Fruit fly (Drosophila melanogaster) whole organism, adult: ENCODE data around the gene CG7857.

Experiments used
- CG11617 ChIP-seq: fragments of 200-800 bp; sonication (Bioruptor generic); optimal IDR thresholded peaks from 2 replicates; lab custom pipeline; 2017; ENCODE audit warnings: mild to moderate bottlenecking, missing biosample characterization, missing genetic modification reagents, missing genetic modification characterization
- CG12768 ChIP-seq: fragments of 200-800 bp; sonication (Bioruptor generic); optimal IDR thresholded peaks from 2 replicates; lab custom pipeline; 2017; ENCODE audit warnings: missing biosample characterization, missing genetic modification characterization, mild to moderate bottlenecking, moderate library complexity, missing genetic modification reagents
- CG14711 ChIP-seq: fragments of 200-800 bp; sonication (Bioruptor generic); optimal IDR thresholded peaks from 2 replicates; lab custom pipeline; 2018; ENCODE audit warnings: missing biosample characterization, mild to moderate bottlenecking, missing genetic modification characterization, moderate library complexity
- CG1620 ChIP-seq: fragments of 200-800 bp; sonication (Bioruptor generic); optimal IDR thresholded peaks from 2 replicates; lab custom pipeline; 2016; ENCODE audit warnings: missing biosample characterization, missing genetic modification characterization
- CG33017 ChIP-seq: fragments of 200-800 bp; sonication (Bioruptor generic); optimal IDR thresholded peaks from 2 replicates; lab custom pipeline; 2018; ENCODE audit warnings: missing biosample characterization, mild to moderate bottlenecking, missing genetic modification characterization, moderate library complexity
- CG5204 ChIP-seq: fragments of 200-800 bp; sonication (Bioruptor generic); optimal IDR thresholded peaks from 2 replicates; lab custom pipeline; 2016; ENCODE audit warnings: missing biosample characterization, missing genetic modification characterization
- CG7045 ChIP-seq: fragments of 200-800 bp; sonication (Bioruptor generic); optimal IDR thresholded peaks from 2 replicates; lab custom pipeline; 2017; ENCODE audit warnings: missing biosample characterization, mild to moderate bottlenecking, missing genetic modification characterization
- CG7101 ChIP-seq: fragments of 200-800 bp; sonication (Bioruptor generic); optimal IDR thresholded peaks from 2 replicates; lab custom pipeline; 2018; ENCODE audit warnings: missing biosample characterization, mild to moderate bottlenecking, missing genetic modification characterization, moderate library complexity
- Clk ChIP-seq: fragments of 200-800 bp; sonication (Bioruptor generic); optimal IDR thresholded peaks from 2 replicates; lab custom pipeline; 2017; ENCODE audit warnings: missing biosample characterization, missing genetic modification characterization
- Crg-1 ChIP-seq: fragments of 200-800 bp; sonication (Bioruptor generic); optimal IDR thresholded peaks from 2 replicates; lab custom pipeline; 2016; ENCODE audit warnings: missing biosample characterization, missing genetic modification characterization
- Hr96 ChIP-seq: fragments of 200-800 bp; sonication (Bioruptor generic); optimal IDR thresholded peaks from 2 replicates; lab custom pipeline; 2016; ENCODE audit warnings: missing biosample characterization, missing genetic modification characterization
- Mnt ChIP-seq: fragments of 200-800 bp; sonication (Bioruptor generic); optimal IDR thresholded peaks from 2 replicates; lab custom pipeline; 2016; ENCODE audit warnings: missing biosample characterization, mild to moderate bottlenecking, missing genetic modification characterization
- bab1 ChIP-seq: fragments of 200-800 bp; sonication (Bioruptor generic); optimal IDR thresholded peaks from 3 replicates; lab custom pipeline; 2019; ENCODE audit warnings: missing biosample characterization, mild to moderate bottlenecking, missing genetic modification characterization, moderate library complexity
- cic ChIP-seq: fragments of 200-800 bp; sonication (Bioruptor generic); optimal IDR thresholded peaks from 2 replicates; lab custom pipeline; 2017; ENCODE audit warnings: missing biosample characterization, mild to moderate bottlenecking, missing genetic modification characterization, moderate library complexity
- cnc ChIP-seq, 2 experiments: fragments of >200 bp; optimal IDR thresholded peaks; 2 replicates each; lab custom pipeline; 2017
- kay ChIP-seq: fragments of 200-800 bp; sonication (Bioruptor generic); peaks from one replicate; lab custom pipeline; 2016; ENCODE audit warnings: missing biosample characterization, missing genetic modification characterization, borderline replicate concordance
- ovo ChIP-seq: fragments of 200-800 bp; sonication (Bioruptor generic); optimal IDR thresholded peaks from 2 replicates; lab custom pipeline; 2016; ENCODE audit warnings: missing biosample characterization, missing genetic modification characterization
- pad ChIP-seq: fragments of 200-800 bp; sonication (Bioruptor generic); optimal IDR thresholded peaks from 3 replicates; lab custom pipeline; 2017; ENCODE audit warnings: missing biosample characterization, missing genetic modification characterization, mild to moderate bottlenecking, moderate library complexity, missing genetic modification reagents
- tj ChIP-seq: fragments of 200-800 bp; sonication (Bioruptor generic); optimal IDR thresholded peaks from 3 replicates; lab custom pipeline; 2017; ENCODE audit warnings: missing biosample characterization, mild to moderate bottlenecking, missing genetic modification characterization, moderate library complexity
- toe ChIP-seq: fragments of 200-800 bp; sonication (Bioruptor generic); optimal IDR thresholded peaks from 2 replicates; lab custom pipeline; 2016; ENCODE audit warnings: missing biosample characterization, missing genetic modification characterization

CG7857 gene

DNA sequence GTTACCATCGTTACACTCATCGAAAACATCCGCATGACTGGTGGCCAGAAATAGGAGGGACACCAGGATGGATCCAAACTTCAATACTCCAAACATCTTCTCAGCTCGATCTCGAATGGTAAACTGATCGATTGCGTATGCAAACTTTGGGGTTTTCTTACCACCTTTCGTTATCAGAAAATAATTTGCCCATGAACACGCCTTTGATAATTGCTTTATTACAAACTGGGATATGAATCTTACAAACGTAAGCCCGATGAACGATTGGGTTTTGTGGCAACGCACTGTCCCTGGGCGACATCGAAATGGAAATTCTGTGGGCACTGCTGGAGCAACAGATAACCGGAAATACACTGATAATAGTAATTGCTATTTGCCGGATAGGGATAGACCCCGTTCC is 22.0 kb upstream of the CG7857 start, which contains the start of gene CG33985:
TSS of gene CG33985 (minus strand) at position 101 of the 400 bp plus-strand sequence.
- TF ChIP-seq toe (no peak), ovo (GFP tag; lab: Kevin White, UChicago) (no peak), kay (GFP tag; lab: Kevin White, UChicago) (no peak), Mnt (GFP tag; lab: Kevin White, UChicago) (no peak), cnc (optimal IDR thresholded peaks at IDR 0.05; lab: Kevin White, UChicago) (no peak), CG12768 (GFP tag; lab: Kevin White, UChicago) (no peak), pad (GFP tag; lab: Kevin White, UChicago) (no peak), Crg-1 (no peak), Hr96 (no peak), bab1 (no peak), CG5204 (GFP tag; lab: Kevin White, UChicago) (no peak), Clk (GFP tag; lab: Kevin White, UChicago) (no peak), CG1620 (GFP tag; lab: Kevin White, UChicago) (no peak), tj (GFP tag; lab: Kevin White, UChicago) (no peak), CG14711 (tag; lab: Kevin White, UChicago) (no peak), CG7045 (GFP tag; lab: Kevin White, UChicago) (no peak), CG7101 (tag; lab: Kevin White, UChicago) (no peak), CG11617 (no peak)

DNA sequence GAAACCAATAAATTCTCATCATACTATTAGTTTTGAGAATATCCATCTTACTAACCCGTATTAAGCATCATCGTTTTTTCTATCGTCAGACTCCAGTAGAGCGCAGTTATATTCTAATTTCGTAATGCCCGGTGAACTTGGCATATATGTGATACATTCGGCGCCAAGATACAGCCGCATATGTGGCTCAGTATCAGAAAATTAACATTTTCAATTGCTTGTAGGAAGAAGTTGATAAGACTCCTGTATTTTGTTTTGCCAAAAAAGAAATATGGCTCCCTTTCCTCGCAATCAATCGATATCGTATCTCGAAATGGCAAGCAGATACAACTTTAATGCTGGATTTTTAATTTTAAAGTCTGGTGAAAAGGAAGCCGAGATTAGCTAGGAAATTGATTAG is 20.5 kb upstream of the CG7857 start, which contains the start of gene CG33986:
TSS of gene CG33986 (minus strand) at position 101 of the 400 bp plus-strand sequence.
- no peak for TF ChIP-seq pad (GFP tag; lab: Kevin White, UChicago)
- TF ChIP-seq cnc (optimal IDR thresholded peaks at IDR 0.05; lab: Kevin White, UChicago), result no peak
- no peak for TF ChIP-seq ovo (GFP tag; lab: Kevin White, UChicago)
- TF ChIP-seq CG11617, result no peak
- no peak for TF ChIP-seq CG1620 (GFP tag; lab: Kevin White, UChicago)
- no peak for TF ChIP-seq CG7045 (GFP tag; lab: Kevin White, UChicago)
- no peak for TF ChIP-seq CG7101 (tag; lab: Kevin White, UChicago)
- no peak for TF ChIP-seq CG5204 (GFP tag; lab: Kevin White, UChicago)

DNA sequence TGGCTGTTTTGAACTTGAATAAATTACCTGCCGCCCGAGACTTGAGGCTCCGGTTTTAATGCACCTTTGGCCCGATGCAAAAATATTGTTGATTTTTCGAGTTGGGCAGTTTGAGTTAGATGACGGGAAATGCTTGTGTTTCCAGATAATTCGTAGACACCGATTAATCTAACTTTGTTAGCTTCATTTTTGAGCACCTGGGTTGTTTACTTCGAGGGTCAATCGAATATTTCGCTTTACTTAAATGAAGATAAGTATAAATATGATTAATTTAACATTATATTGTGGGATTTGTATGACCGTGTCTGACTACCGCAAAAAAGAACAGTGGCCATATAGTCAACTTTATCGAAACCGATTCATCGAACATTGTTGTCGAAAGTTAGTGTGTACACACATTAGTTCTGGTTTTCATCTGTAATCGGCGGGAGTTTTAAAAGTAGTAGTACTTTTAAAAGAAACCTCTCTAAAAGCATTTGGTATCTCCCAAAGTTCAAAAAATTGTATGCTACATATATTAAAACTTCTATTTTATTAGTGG is 19.2 kb upstream of the CG7857 start, which contains the start of gene CG7945:
TSS of gene CG7945 (minus strand) at position 332 of the 541 bp plus-strand sequence.
- TF ChIP-seq cic (GFP tag; lab: Kevin White, UChicago) (no peak), kay (GFP tag; lab: Kevin White, UChicago) (peak; percentile 8), bab1 (peak; percentile 70)

DNA sequence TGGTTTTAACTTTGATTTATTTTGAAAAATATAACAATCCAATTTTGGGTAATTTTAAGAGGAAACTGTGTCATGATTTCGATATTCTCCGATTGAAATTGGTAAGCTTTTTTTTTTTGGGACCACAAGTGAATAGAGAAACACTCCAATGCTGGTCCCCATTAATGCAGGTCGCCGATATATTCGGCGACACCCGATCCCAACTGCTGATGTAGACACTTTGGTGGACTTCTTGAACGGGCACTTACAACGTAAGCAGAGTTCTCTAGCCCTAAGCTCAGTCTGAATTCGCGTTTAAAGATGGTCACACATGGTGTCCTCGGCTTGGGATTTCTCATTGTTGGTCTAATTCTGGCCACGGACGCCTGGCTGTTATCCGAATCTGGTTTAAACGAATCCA is 15.6 kb upstream of the CG7857 start, which contains the start of gene yellow-k:
TSS of gene yellow-k (plus strand) at position 301 of the 400 bp plus-strand sequence.
- TF ChIP-seq Clk (GFP tag; lab: Kevin White, UChicago) (no peak), bab1 (peak; percentile 7), tj (GFP tag; lab: Kevin White, UChicago) (peak; percentile 82)

DNA sequence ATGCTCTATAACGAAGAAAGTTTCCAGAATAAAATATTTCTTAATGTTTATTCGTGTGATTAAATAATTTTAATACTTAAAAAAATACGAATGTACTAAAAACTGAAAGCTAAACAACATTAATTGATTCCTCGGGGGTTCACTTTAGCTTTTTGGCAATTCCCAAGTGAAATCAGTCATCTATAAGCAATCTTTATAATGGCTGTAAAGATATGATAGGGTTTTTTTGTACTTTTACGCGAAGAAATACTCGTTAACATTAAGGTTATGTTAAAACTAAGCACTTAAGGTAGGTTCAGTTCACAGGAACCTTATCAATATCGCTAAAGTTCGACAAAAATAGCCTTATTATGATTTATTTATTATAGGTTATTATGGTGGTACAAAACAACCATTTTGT is 15.2 kb upstream of the CG7857 start:
- TF ChIP-seq cnc (optimal IDR thresholded peaks at IDR 0.05; lab: Kevin White, UChicago) (no peak), tj (GFP tag; lab: Kevin White, UChicago) (no peak), ovo (GFP tag; lab: Kevin White, UChicago) (no peak), CG33017 (tag; lab: Kevin White, UChicago) (no peak), Crg-1 (no peak), Hr96 (no peak), CG11617 (no peak), CG12768 (GFP tag; lab: Kevin White, UChicago) (no peak), CG1620 (GFP tag; lab: Kevin White, UChicago) (no peak), kay (GFP tag; lab: Kevin White, UChicago) (no peak), bab1 (no peak), CG14711 (tag; lab: Kevin White, UChicago) (no peak), Clk (GFP tag; lab: Kevin White, UChicago) (no peak), CG5204 (GFP tag; lab: Kevin White, UChicago) (no peak), toe (no peak)

DNA sequence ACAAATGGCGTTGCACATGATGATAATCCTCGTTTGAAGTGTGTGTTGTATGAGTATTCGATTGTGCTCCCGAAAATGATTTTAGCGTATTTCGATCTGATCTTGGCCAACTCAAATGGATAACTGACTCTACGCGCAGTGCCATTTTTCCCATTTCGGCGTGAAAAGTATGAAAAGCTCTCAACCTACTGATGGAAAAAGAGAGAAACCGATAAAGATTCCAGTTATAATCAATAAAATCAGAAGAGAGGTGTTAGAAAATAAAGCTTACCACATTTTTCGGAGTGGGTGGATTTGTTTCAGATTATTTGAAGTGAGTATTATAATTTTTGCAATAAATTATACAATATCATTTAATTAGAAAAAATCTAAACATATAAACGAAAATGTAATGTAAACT is 14.8 kb upstream of the CG7857 start, which contains the start of gene mex1:
TSS of gene mex1 (minus strand) at position 101 of the 400 bp plus-strand sequence.
- TF ChIP-seq CG7101 (tag; lab: Kevin White, UChicago) (no peak), cnc (optimal IDR thresholded peaks at IDR 0.05; lab: Kevin White, UChicago) (no peak), CG12768 (GFP tag; lab: Kevin White, UChicago) (no peak), cic (GFP tag; lab: Kevin White, UChicago) (no peak), kay (GFP tag; lab: Kevin White, UChicago) (no peak), CG5204 (GFP tag; lab: Kevin White, UChicago) (no peak), CG1620 (GFP tag; lab: Kevin White, UChicago) (no peak), CG33017 (tag; lab: Kevin White, UChicago) (no peak), pad (GFP tag; lab: Kevin White, UChicago) (no peak), toe (no peak)

DNA sequence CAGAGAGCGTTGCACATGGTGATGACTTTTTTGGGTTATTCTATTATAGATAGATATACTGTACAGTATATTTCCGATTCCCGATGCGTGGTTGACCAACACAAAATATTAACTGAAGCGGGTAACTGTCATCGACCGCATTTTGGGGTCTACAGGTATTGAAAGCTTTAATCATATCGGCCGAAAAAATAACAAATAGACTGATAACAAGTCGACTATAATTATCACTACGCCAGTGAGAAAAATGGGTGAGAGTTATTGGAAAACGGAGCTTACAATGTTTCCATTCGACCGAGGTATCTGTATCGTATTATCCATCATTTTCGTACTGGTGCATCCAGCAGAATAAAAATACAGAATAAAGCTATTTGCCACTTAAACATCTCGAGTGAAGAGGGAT is 13.7 kb upstream of the CG7857 start:
- TF ChIP-seq cic (GFP tag; lab: Kevin White, UChicago) (peak; percentile 33), pad (GFP tag; lab: Kevin White, UChicago) (no peak), kay (GFP tag; lab: Kevin White, UChicago) (peak; percentile 8), cnc (optimal IDR thresholded peaks at IDR 0.05; lab: Kevin White, UChicago) (no peak), Mnt (GFP tag; lab: Kevin White, UChicago) (peak; percentile 35)
